Fruit fly (Drosophila melanogaster): Measurements from ENCODE around the gene Raf.

DNA sequence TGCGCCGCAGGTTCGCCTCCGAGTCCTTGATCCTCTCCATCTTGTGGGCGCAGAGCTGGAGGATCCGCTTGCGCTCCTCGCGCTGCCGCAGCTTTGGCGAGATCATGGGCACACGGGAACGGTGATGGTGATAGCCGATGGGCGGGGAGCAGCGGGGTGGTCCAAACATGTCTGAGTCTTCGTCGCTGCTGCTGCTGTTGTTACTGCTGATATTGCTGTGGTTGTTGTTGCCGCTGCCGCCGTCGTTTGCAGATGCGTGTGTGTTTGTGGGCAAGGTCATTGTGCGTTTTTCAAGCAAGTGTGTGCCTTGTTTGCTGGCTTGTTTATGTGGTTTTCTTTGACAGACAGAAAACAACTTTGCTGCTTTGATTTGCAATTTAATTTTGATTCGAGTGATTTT is 2.9 kb upstream of the Raf start:
- TF ChIP-seq CG6163 (GFP tag; IDR thresholded peaks at IDR 0.05) (no peak; the same call in 2 of the 3 replicates), dac (GFP tag; optimal IDR thresholded peaks at IDR 0.05) (no peak), Sox102F (GFP tag; optimal IDR thresholded peaks at IDR 0.05) (no peak), Hr4 (GFP tag; optimal IDR thresholded peaks at IDR 0.05) (no peak), fd59A (GFP tag; optimal IDR thresholded peaks at IDR 0.05) (no peak), CG34406 (GFP tag; optimal IDR thresholded peaks at IDR 0.05) (no peak), CG11762 (GFP tag; optimal IDR thresholded peaks at IDR 0.05; ENCODE audit: insufficient read depth) (no peak), CG16779 (tag; optimal IDR thresholded peaks at IDR 0.05) (no peak), CG8319 (GFP tag; optimal IDR thresholded peaks at IDR 0.05) (no peak), cyc (GFP tag; optimal IDR thresholded peaks at IDR 0.05) (no peak)
